Fruit fly (Drosophila melanogaster) whole organism, embryonic: ENCODE data around the gene COX7B.
A peak's percentile ranks its signal among the peaks of the same experiment; 100 is the strongest.

ENCODE experiments used
- Abd-B ChIP-seq: fragments of 200-800 bp; sonication (Bioruptor generic); optimal IDR thresholded peaks from 2 replicates; lab custom pipeline; 2018; ENCODE audit warnings: missing biosample characterization, mild to moderate bottlenecking, missing genetic modification characterization, moderate library complexity
- Bgb ChIP-seq: fragments of 200-800 bp; sonication (Bioruptor generic); IDR thresholded peaks from 2 replicates; pipeline ENCODE4 v1.3.6; 2022; ENCODE audit warnings: missing biosample characterization, missing genetic modification characterization; ENCODE audit not compliant: partially characterized antibody
- CG11504 ChIP-seq: fragments of 200-800 bp; sonication (Bioruptor generic); optimal IDR thresholded peaks from 3 replicates; lab custom pipeline; 2019; ENCODE audit warnings: missing biosample characterization, mild to moderate bottlenecking, missing genetic modification characterization, moderate library complexity
- CG12391 ChIP-seq: fragments of 200-800 bp; sonication (Bioruptor generic); optimal IDR thresholded peaks from 3 replicates; lab custom pipeline; 2018; ENCODE audit warnings: missing biosample characterization, mild to moderate bottlenecking, missing genetic modification characterization, moderate library complexity
- CG12659 ChIP-seq: fragments of 200-800 bp; sonication (Bioruptor generic); optimal IDR thresholded peaks from 3 replicates; lab custom pipeline; 2017; ENCODE audit warnings: mild to moderate bottlenecking, missing biosample characterization, missing genetic modification reagents, missing genetic modification characterization
- CG15514 ChIP-seq: fragments of 200-800 bp; sonication (Bioruptor generic); optimal IDR thresholded peaks from 3 replicates; lab custom pipeline; 2017; ENCODE audit warnings: missing biosample characterization, missing genetic modification characterization, mild to moderate bottlenecking, moderate library complexity, missing genetic modification reagents
- CG17361 ChIP-seq: fragments of 200-800 bp; sonication (Bioruptor generic); IDR thresholded peaks from 3 replicates; pipeline ENCODE4 v1.3.6; 2022; ENCODE audit warnings: missing biosample characterization, missing genetic modification characterization
- CG2712 ChIP-seq: fragments of 200-800 bp; optimal IDR thresholded peaks from 3 replicates; lab custom pipeline; 2019; ENCODE audit warnings: missing biosample characterization, mild to moderate bottlenecking, missing genetic modification characterization, moderate library complexity
- CG30020 ChIP-seq: fragments of 200-800 bp; optimal IDR thresholded peaks from 2 replicates; lab custom pipeline; 2019; ENCODE audit warnings: missing biosample characterization, mild to moderate bottlenecking, missing genetic modification characterization, moderate library complexity
- CG30431 ChIP-seq: fragments of 200-800 bp; sonication (Bioruptor generic); optimal IDR thresholded peaks from 2 replicates; lab custom pipeline; 2017; ENCODE audit warnings: missing biosample characterization, missing genetic modification characterization
- CG31365 ChIP-seq: fragments of 200-800 bp; sonication (Bioruptor generic); optimal IDR thresholded peaks from 2 replicates; lab custom pipeline; 2018; ENCODE audit warnings: missing biosample characterization, mild to moderate bottlenecking, missing genetic modification characterization
- CG3847 ChIP-seq: fragments of 200-800 bp; sonication (Bioruptor generic); IDR thresholded peaks from 2 replicates; pipeline ENCODE4 v1.3.6; 2022; ENCODE audit warnings: missing biosample characterization, missing genetic modification characterization
- CG8290 ChIP-seq, 3 experiments: fragments of 200-800 bp; sonication (Bioruptor generic); optimal IDR thresholded peaks; 2 replicates each; lab custom pipeline; 2016 to 2019; ENCODE audit warnings: missing biosample characterization in 3 of 3, missing genetic modification characterization in 3 of 3, mild to moderate bottlenecking in 2 of 3, moderate library complexity in 1 of 3
- CG8924 ChIP-seq: fragments of 200-800 bp; optimal IDR thresholded peaks from 3 replicates; lab custom pipeline; 2019; ENCODE audit warnings: missing biosample characterization, mild to moderate bottlenecking, missing genetic modification characterization, moderate library complexity
- CG8944 ChIP-seq: fragments of 200-800 bp; sonication (Bioruptor generic); optimal IDR thresholded peaks from 3 replicates; lab custom pipeline; 2016; ENCODE audit warnings: missing biosample characterization, missing genetic modification characterization
- CG9727 ChIP-seq: fragments of 200-800 bp; sonication (Bioruptor generic); optimal IDR thresholded peaks from 3 replicates; lab custom pipeline; 2017; ENCODE audit warnings: missing biosample characterization, mild to moderate bottlenecking, missing genetic modification characterization
- CG9797 ChIP-seq: fragments of 200-800 bp; sonication (Bioruptor generic); optimal IDR thresholded peaks from 3 replicates; lab custom pipeline; 2018; ENCODE audit warnings: missing biosample characterization, mild to moderate bottlenecking, missing genetic modification characterization
- CTCF ChIP-seq: fragments of 200-800 bp; sonication (Bioruptor generic); optimal IDR thresholded peaks from 2 replicates; lab custom pipeline; 2017; ENCODE audit warnings: missing biosample characterization, mild to moderate bottlenecking, missing genetic modification characterization, moderate library complexity
- D19A ChIP-seq: fragments of 200-800 bp; optimal IDR thresholded peaks from 3 replicates; lab custom pipeline; 2019; ENCODE audit warnings: missing biosample characterization, mild to moderate bottlenecking, missing genetic modification characterization, moderate library complexity
- Dp ChIP-seq: fragments of 200-800 bp; sonication (Bioruptor generic); optimal IDR thresholded peaks from 2 replicates; lab custom pipeline; 2018; ENCODE audit warnings: missing biosample characterization, mild to moderate bottlenecking, missing genetic modification characterization, moderate library complexity
- E2f1 ChIP-seq: fragments of 200-800 bp; sonication (Bioruptor generic); IDR thresholded peaks from 2 replicates; pipeline ENCODE4 v1.3.6; 2022; ENCODE audit warnings: missing biosample characterization, missing genetic modification characterization
- ERR ChIP-seq: fragments of 200-800 bp; sonication (Bioruptor generic); optimal IDR thresholded peaks from 2 replicates; lab custom pipeline; 2016; ENCODE audit warnings: missing biosample characterization, missing genetic modification characterization
- Fer1 ChIP-seq: fragments of 200-800 bp; sonication (Bioruptor generic); optimal IDR thresholded peaks from 2 replicates; lab custom pipeline; 2017; ENCODE audit warnings: missing biosample characterization, mild to moderate bottlenecking, missing genetic modification characterization
- Gug ChIP-seq: fragments of 200-800 bp; sonication (Bioruptor generic); IDR thresholded peaks from 4 replicates; pipeline ENCODE4 v1.3.6; 2022; ENCODE audit warnings: missing biosample characterization, missing genetic modification characterization
- Hr3 ChIP-seq: fragments of 200-800 bp; sonication (Bioruptor generic); optimal IDR thresholded peaks from 3 replicates; lab custom pipeline; 2016; ENCODE audit warnings: missing biosample characterization, missing genetic modification characterization
- Kr ChIP-seq: fragments of 200-800 bp; sonication (Bioruptor generic); optimal IDR thresholded peaks from 2 replicates; lab custom pipeline; 2017; ENCODE audit warnings: missing biosample characterization, mild to moderate bottlenecking, missing genetic modification characterization
- Lhr ChIP-seq: fragments of 200-800 bp; sonication (Bioruptor generic); optimal IDR thresholded peaks from 3 replicates; lab custom pipeline; 2017; ENCODE audit warnings: mild to moderate bottlenecking, missing biosample characterization, missing genetic modification reagents, missing genetic modification characterization
- MBD-R2 ChIP-seq: fragments of 200-800 bp; sonication (Bioruptor generic); IDR thresholded peaks from 2 replicates; pipeline ENCODE4 v1.3.6; 2022; ENCODE audit warnings: missing biosample characterization, missing genetic modification characterization
- Med ChIP-seq: fragments of 200-800 bp; sonication (Bioruptor generic); peaks from one replicate; lab custom pipeline; 2016; ENCODE audit warnings: missing biosample characterization, missing genetic modification characterization, mild to moderate bottlenecking, inconsistent platforms, moderate library complexity
- NfI ChIP-seq: fragments of 200-800 bp; sonication (Bioruptor generic); optimal IDR thresholded peaks from 3 replicates; lab custom pipeline; 2018; ENCODE audit warnings: missing biosample characterization, mild to moderate bottlenecking, missing genetic modification characterization, moderate library complexity
- Pdp1 ChIP-seq, 2 experiments: fragments of 200-800 bp; sonication (Bioruptor generic); optimal IDR thresholded peaks; 3 replicates each; lab custom pipeline; 2016; ENCODE audit warnings: missing biosample characterization in 2 of 2, missing genetic modification characterization in 2 of 2, mild to moderate bottlenecking in 1 of 2, moderate library complexity in 1 of 2
- Stat92E ChIP-seq, 3 experiments: fragments of >200 bp in 2 of 3; fragments of 200-800 bp in 1 of 3; sonication (Bioruptor generic) in 1 of 3; optimal IDR thresholded peaks; 2 replicates each; lab custom pipeline; 2017 to 2019; ENCODE audit warnings: missing biosample characterization in 3 of 3, missing genetic modification characterization in 3 of 3, mild to moderate bottlenecking in 1 of 3, moderate library complexity in 1 of 3
- ase ChIP-seq: fragments of 200-800 bp; sonication (Bioruptor generic); IDR thresholded peaks from 3 replicates; pipeline ENCODE4 v1.3.6; 2022; ENCODE audit warnings: missing biosample characterization, missing genetic modification characterization
- caup ChIP-seq: fragments of 200-800 bp; sonication (Bioruptor generic); optimal IDR thresholded peaks from 3 replicates; lab custom pipeline; 2017; ENCODE audit warnings: missing biosample characterization, mild to moderate bottlenecking, missing genetic modification characterization, moderate library complexity; ENCODE audit not compliant: severe bottlenecking
- cwo ChIP-seq: fragments of 200-800 bp; sonication (Bioruptor generic); optimal IDR thresholded peaks from 3 replicates; lab custom pipeline; 2017; ENCODE audit warnings: missing biosample characterization, missing genetic modification characterization, mild to moderate bottlenecking, moderate library complexity, missing genetic modification reagents
- ftz-f1 ChIP-seq: fragments of 200-800 bp; sonication (Bioruptor generic); optimal IDR thresholded peaks from 2 replicates; lab custom pipeline; 2016; ENCODE audit warnings: missing biosample characterization, missing genetic modification characterization
- gcm2 ChIP-seq: fragments of 200-800 bp; sonication (Bioruptor generic); optimal IDR thresholded peaks from 2 replicates; lab custom pipeline; 2016; ENCODE audit warnings: missing biosample characterization, missing genetic modification characterization
- knrl ChIP-seq: fragments of 200-800 bp; sonication (Bioruptor generic); IDR thresholded peaks from 3 replicates; pipeline ENCODE4 v1.3.6; 2022; ENCODE audit warnings: missing biosample characterization, missing genetic modification characterization; ENCODE audit not compliant: partially characterized antibody
- org-1 ChIP-seq: fragments of 200-800 bp; sonication (Bioruptor generic); optimal IDR thresholded peaks from 2 replicates; lab custom pipeline; 2017; ENCODE audit warnings: missing biosample characterization, missing genetic modification characterization
- phol ChIP-seq: fragments of 200-800 bp; sonication (Bioruptor generic); optimal IDR thresholded peaks from 3 replicates; lab custom pipeline; 2018; ENCODE audit warnings: missing biosample characterization, mild to moderate bottlenecking, missing genetic modification characterization, moderate library complexity
- pum ChIP-seq: fragments of 200-800 bp; sonication (Bioruptor generic); optimal IDR thresholded peaks from 2 replicates; lab custom pipeline; 2016; ENCODE audit warnings: missing biosample characterization, missing genetic modification characterization
- pzg ChIP-seq: fragments of 200-800 bp; sonication (Bioruptor generic); optimal IDR thresholded peaks from 3 replicates; lab custom pipeline; 2018; ENCODE audit warnings: missing biosample characterization, mild to moderate bottlenecking, missing genetic modification characterization, moderate library complexity
- repo ChIP-seq: fragments of 200-800 bp; sonication (Bioruptor generic); optimal IDR thresholded peaks from 2 replicates; lab custom pipeline; 2016; ENCODE audit warnings: missing biosample characterization, missing genetic modification characterization
- row ChIP-seq: fragments of 200-800 bp; sonication (Bioruptor generic); IDR thresholded peaks from 3 replicates; pipeline ENCODE4 v1.3.6; 2022; ENCODE audit warnings: missing biosample characterization, missing genetic modification characterization
- salm ChIP-seq: fragments of 200-800 bp; sonication (Bioruptor generic); optimal IDR thresholded peaks from 2 replicates; lab custom pipeline; 2018; ENCODE audit warnings: missing biosample characterization, mild to moderate bottlenecking, missing genetic modification characterization
- sd ChIP-seq: fragments of 200-800 bp; sonication (Bioruptor generic); optimal IDR thresholded peaks from 3 replicates; lab custom pipeline; 2018; ENCODE audit warnings: missing biosample characterization, mild to moderate bottlenecking, missing genetic modification characterization, moderate library complexity
- sens-2 ChIP-seq: fragments of 200-800 bp; sonication (Bioruptor generic); IDR thresholded peaks from 2 replicates; pipeline ENCODE4 v1.3.6; 2022; ENCODE audit warnings: missing biosample characterization, missing genetic modification characterization
- stwl ChIP-seq: fragments of 200-800 bp; sonication (Bioruptor generic); optimal IDR thresholded peaks from 3 replicates; lab custom pipeline; 2018; ENCODE audit warnings: missing biosample characterization, mild to moderate bottlenecking, missing genetic modification characterization, moderate library complexity
- trem ChIP-seq: fragments of 200-800 bp; optimal IDR thresholded peaks from 3 replicates; lab custom pipeline; 2019; ENCODE audit warnings: missing biosample characterization, mild to moderate bottlenecking, missing genetic modification characterization, moderate library complexity
- z ChIP-seq: fragments of 200-800 bp; sonication (Bioruptor generic); IDR thresholded peaks from 3 replicates; pipeline ENCODE4 v1.3.6; 2022; ENCODE audit warnings: missing biosample characterization, missing genetic modification characterization

COX7B gene

dm6 chr3L:17465804-17466203 lies 40.5 kb downstream of the COX7B start, which contains the start of gene QIL1 (continued):
- 0 out of 3 replicates have a peak, but pooled peaks have one; percentile 10 for TF ChIP-seq row (GFP tag; lab: Robert Waterston, UW)
- no peak for TF ChIP-seq E2f1
- no peak for TF ChIP-seq CG30431
- TF ChIP-seq trem: peak; percentile 77
- no peak for TF ChIP-seq CG8944 (GFP tag; lab: Kevin White, UChicago)
- peak; percentile 52 for TF ChIP-seq sd (tag; lab: Kevin White, UChicago)
- peak; percentile 61 for TF ChIP-seq CTCF (GFP tag; lab: Kevin White, UChicago)
- peak; percentile 78 for TF ChIP-seq Abd-B (GFP tag; lab: Kevin White, UChicago)
- no peak for TF ChIP-seq ftz-f1 (GFP tag; lab: Kevin White, UChicago)
- peak; percentile 63 for TF ChIP-seq CG3847 (GFP tag; lab: Robert Waterston, UW)
- no peak for TF ChIP-seq cwo (GFP tag; lab: Kevin White, UChicago)
- TF ChIP-seq org-1 (GFP tag; lab: Kevin White, UChicago): no peak
- peak; percentile 47 for TF ChIP-seq CG12659 (GFP tag; lab: Kevin White, UChicago)
- TF ChIP-seq knrl (GFP tag; lab: Robert Waterston, UW): peak; percentile 44; the same call in 1 of the 3 replicates
- TF ChIP-seq Gug: no peak
- peak; percentile 33; the same call in 1 of the 2 replicates for TF ChIP-seq Bgb (GFP tag; lab: Robert Waterston, UW)
- TF ChIP-seq stwl (tag; lab: Kevin White, UChicago): peak; percentile 85
- peak; percentile 40 for TF ChIP-seq CG2712 (tag; lab: Kevin White, UChicago)
- TF ChIP-seq CG9797: peak; percentile 83
- TF ChIP-seq Dp (GFP tag; lab: Kevin White, UChicago): peak; percentile 62
- no peak for TF ChIP-seq Kr (GFP tag; lab: Kevin White, UChicago)
- no peak for TF ChIP-seq pum
- TF ChIP-seq ERR (GFP tag; lab: Kevin White, UChicago): no peak
- no peak for TF ChIP-seq sens-2
- no peak for TF ChIP-seq repo (GFP tag; lab: Kevin White, UChicago)
- peak; percentile 2 for TF ChIP-seq NfI (GFP tag; lab: Kevin White, UChicago)
- peak; percentile 35 for TF ChIP-seq CG11504 (tag; lab: Kevin White, UChicago)
- TF ChIP-seq CG12391: peak; percentile 27
- TF ChIP-seq Pdp1 (GFP tag; optimal IDR thresholded peaks at IDR 0.05; lab: Kevin White, UChicago): peak in 1 of 2 experiments; percentile 94
- TF ChIP-seq CG15514 (GFP tag; lab: Kevin White, UChicago): peak; percentile 65
- no peak for TF ChIP-seq Stat92E (GFP tag; optimal IDR thresholded peaks at IDR 0.05; lab: Kevin White, UChicago)
- TF ChIP-seq CG31365 (tag; lab: Kevin White, UChicago): no peak
- peak; percentile 44 for TF ChIP-seq CG8290 (GFP tag; optimal IDR thresholded peaks at IDR 0.05; lab: Kevin White, UChicago)
- peak in 1 of 2 experiments; percentile 33 for TF ChIP-seq CG8290 (tag; optimal IDR thresholded peaks at IDR 0.05; lab: Kevin White, UChicago)
- peak; percentile 8 for TF ChIP-seq D19A
- TF ChIP-seq Hr3 (GFP tag; lab: Kevin White, UChicago): no peak
- TF ChIP-seq CG8924: peak; percentile 28
- 0 out of 3 replicates have a peak, but pooled peaks have one; percentile 33 for TF ChIP-seq CG17361 (GFP tag; lab: Robert Waterston, UW)
- TF ChIP-seq MBD-R2 (GFP tag; lab: Robert Waterston, UW): peak; percentile 61
- TF ChIP-seq salm: no peak
- TF ChIP-seq CG9727 (GFP tag; lab: Kevin White, UChicago): no peak
- no peak for TF ChIP-seq gcm2
- TF ChIP-seq caup (GFP tag; lab: Kevin White, UChicago): no peak
- TF ChIP-seq Med: peak; percentile 47
- no peak for TF ChIP-seq Fer1 (GFP tag; lab: Kevin White, UChicago)
- peak; percentile 49 for TF ChIP-seq phol (tag; lab: Kevin White, UChicago)
- peak; percentile 64 for TF ChIP-seq CG30020 (tag; lab: Kevin White, UChicago)
- TF ChIP-seq Lhr: peak; percentile 83
- TF ChIP-seq ase: no peak
- TF ChIP-seq z (GFP tag; lab: Robert Waterston, UW): no peak
- peak; percentile 90 for TF ChIP-seq pzg (GFP tag; lab: Kevin White, UChicago)
